Worm (Caenorhabditis elegans): ENCODE data around the gene C35A5.8.
A peak's percentile ranks its signal among the peaks of the same experiment; 100 is the strongest.

DNA sequence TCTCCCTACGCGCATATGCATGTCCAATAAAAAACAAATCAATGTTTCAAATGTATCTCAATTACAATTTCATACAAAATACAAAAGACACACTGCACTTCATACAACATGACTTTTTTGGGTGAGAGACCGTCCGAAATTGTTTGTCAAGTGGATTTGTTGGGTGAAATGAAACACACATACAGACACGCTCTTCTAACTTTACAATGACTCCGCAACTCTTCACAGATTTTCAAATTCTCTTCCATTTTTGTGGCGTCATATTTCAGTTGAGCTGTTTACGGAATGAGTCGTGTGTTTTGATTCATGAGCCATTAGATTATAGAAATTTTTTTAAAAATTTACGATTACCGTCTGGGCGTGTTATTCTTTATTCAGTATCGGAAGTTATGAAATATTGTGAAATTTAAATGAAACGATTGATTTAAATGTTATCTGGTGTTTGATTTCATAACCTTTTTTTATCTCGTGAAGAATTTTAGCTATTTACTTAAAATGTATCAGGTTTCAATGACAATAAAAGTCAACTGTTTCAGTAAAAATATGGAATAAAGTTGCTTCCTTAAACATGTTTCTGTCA is 48.8 kb downstream of the C35A5.8 start:
- TF ChIP-seq him-1 (tag; optimal IDR thresholded peaks at IDR 0.05) (peak; percentile 23), dao-5 (tag; optimal IDR thresholded peaks at IDR 0.05) (no peak), W03F9.2 (tag; optimal IDR thresholded peaks at IDR 0.05) (no peak)
